Worm (Caenorhabditis elegans) whole organism, L4 larva: ENCODE data around the gene D2045.7.

ENCODE experiments used
- F10B5.3 ChIP-seq: sonication (generic microtip); optimal IDR thresholded peaks from 2 replicates; lab custom pipeline; 2016; ENCODE audit warnings: mild to moderate bottlenecking, missing genetic modification characterization, missing compliant biosample characterization
- F37D6.2 ChIP-seq: sonication (generic microtip); optimal IDR thresholded peaks from 2 replicates; lab custom pipeline; 2016; ENCODE audit warnings: mild to moderate bottlenecking, missing genetic modification characterization, missing compliant biosample characterization
- F44E2.7 ChIP-seq: fragments of 200-800 bp; sonication (Bioruptor generic); IDR thresholded peaks from 2 replicates; pipeline ENCODE4 v2.1.2; 2022; ENCODE audit warnings: missing genetic modification characterization, missing compliant biosample characterization
- T20F7.1 ChIP-seq: fragments of 200-800 bp; sonication (Bioruptor generic); optimal IDR thresholded peaks from 2 replicates; lab custom pipeline; 2018; ENCODE audit warnings: mild to moderate bottlenecking, missing genetic modification characterization, missing compliant biosample characterization
- Y48G9A.11 ChIP-seq: fragments of 200-800 bp; sonication (Bioruptor generic); IDR thresholded peaks from 2 replicates; pipeline ENCODE4 v1.3.6; 2022; ENCODE audit warnings: missing genetic modification reagents, missing genetic modification characterization, missing compliant biosample characterization
- Y5F2A.4 ChIP-seq: fragments of 200-800 bp; sonication (Bioruptor generic); optimal IDR thresholded peaks from 2 replicates; lab custom pipeline; 2018; ENCODE audit warnings: mild to moderate bottlenecking, missing genetic modification characterization, missing compliant biosample characterization
- ZK337.2 ChIP-seq: fragments of 200-800 bp; sonication (Bioruptor generic); IDR thresholded peaks from 2 replicates; pipeline ENCODE4 v1.3.6; 2022; ENCODE audit warnings: missing genetic modification reagents, missing genetic modification characterization, missing compliant biosample characterization
- ama-1 ChIP-seq: fragments of 150-350 bp; optimal IDR thresholded peaks from 2 replicates; lab custom pipeline; 2014; ENCODE audit warnings: inconsistent platforms, mixed read lengths
- arid-1 ChIP-seq: fragments of 200-800 bp; sonication (Bioruptor generic); conservative IDR thresholded peaks from 2 replicates; pipeline ENCODE4 v1.3.6; 2022; ENCODE audit warnings: missing genetic modification reagents, missing genetic modification characterization, missing compliant biosample characterization
- ceh-20 ChIP-seq: fragments of 200-800 bp; sonication (Bioruptor generic); IDR thresholded peaks from 2 replicates; pipeline ENCODE4 v1.3.6; 2022; ENCODE audit warnings: missing genetic modification reagents, missing genetic modification characterization, missing compliant biosample characterization
- ceh-62 ChIP-seq: sonication (generic microtip); optimal IDR thresholded peaks from 2 replicates; lab custom pipeline; 2017; ENCODE audit warnings: missing biosample characterization, missing genetic modification characterization
- ces-1 ChIP-seq: fragments of 150-350 bp; sonication (generic microtip); optimal IDR thresholded peaks from 4 replicates; lab custom pipeline; 2014; ENCODE audit warnings: missing biosample characterization, missing genetic modification reagents, missing genetic modification characterization
- daf-12 ChIP-seq: fragments of 150-350 bp; optimal IDR thresholded peaks from 2 replicates; lab custom pipeline; 2014; ENCODE audit warnings: missing biosample characterization, missing genetic modification reagents, missing genetic modification characterization
- daf-19 ChIP-seq: fragments of 200-800 bp; sonication (Bioruptor generic); conservative IDR thresholded peaks from 2 replicates; pipeline ENCODE4 v1.3.6; 2022; ENCODE audit warnings: missing genetic modification characterization, missing compliant biosample characterization
- daf-8 ChIP-seq: fragments of 200-800 bp; sonication (Bioruptor generic); IDR thresholded peaks from 2 replicates; pipeline ENCODE4 v1.3.6; 2022; ENCODE audit warnings: missing genetic modification characterization, missing compliant biosample characterization
- dmd-6 ChIP-seq: fragments of 200-800 bp; sonication (Bioruptor generic); IDR thresholded peaks from 2 replicates; pipeline ENCODE4 v1.3.6; 2022; ENCODE audit warnings: missing genetic modification reagents, missing genetic modification characterization, missing compliant biosample characterization
- dmd-9 ChIP-seq: fragments of 200-800 bp; sonication (Bioruptor generic); IDR thresholded peaks from 2 replicates; pipeline ENCODE4 v1.3.6; 2022; ENCODE audit warnings: missing genetic modification reagents, missing genetic modification characterization, missing compliant biosample characterization
- dve-1 ChIP-seq: sonication (generic microtip); optimal IDR thresholded peaks from 2 replicates; lab custom pipeline; 2017; ENCODE audit warnings: antibody characterized with exemption, mild to moderate bottlenecking, missing genetic modification characterization, missing compliant biosample characterization; ENCODE audit not compliant: insufficient read depth
- egl-43 ChIP-seq: fragments of 200-800 bp; sonication (Bioruptor generic); IDR thresholded peaks from 2 replicates; pipeline ENCODE4 v1.3.6; 2022; ENCODE audit warnings: missing genetic modification reagents, missing genetic modification characterization, missing compliant biosample characterization
- fkh-10 ChIP-seq: fragments of 150-350 bp; optimal IDR thresholded peaks from 2 replicates; lab custom pipeline; 2014; ENCODE audit warnings: missing biosample characterization, missing genetic modification reagents, missing genetic modification characterization
- hif-1 ChIP-seq, 2 experiments: sonication (generic microtip); optimal IDR thresholded peaks; 2 replicates each; lab custom pipeline; 2016 to 2017; ENCODE audit warnings: missing compliant biosample characterization in 2 of 2, missing genetic modification characterization in 2 of 2, missing genetic modification reagents in 2 of 2, missing genotype in 2 of 2, mild to moderate bottlenecking in 1 of 2
- jun-1 ChIP-seq: fragments of 150-350 bp; optimal IDR thresholded peaks from 2 replicates; lab custom pipeline; 2014; ENCODE audit warnings: missing biosample characterization, missing genetic modification reagents, missing genetic modification characterization
- lin-1 ChIP-seq: fragments of 200-800 bp; sonication (Bioruptor generic); IDR thresholded peaks from 2 replicates; pipeline ENCODE4 v1.3.6; 2022; ENCODE audit warnings: missing genetic modification reagents, missing genetic modification characterization, missing compliant biosample characterization
- lin-13 ChIP-seq: fragments of 150-350 bp; optimal IDR thresholded peaks from 2 replicates; lab custom pipeline; 2014; ENCODE audit warnings: missing biosample characterization, missing genetic modification reagents, missing genetic modification characterization
- lin-15B ChIP-seq: fragments of 150-350 bp; sonication (generic microtip); optimal IDR thresholded peaks from 3 replicates; lab custom pipeline; 2014; ENCODE audit warnings: missing biosample characterization, missing genetic modification characterization
- lin-29 ChIP-seq: fragments of 200-800 bp; sonication (Bioruptor generic); IDR thresholded peaks from 2 replicates; pipeline ENCODE4 v1.3.6; 2022; ENCODE audit warnings: missing genetic modification reagents, missing genetic modification characterization, missing compliant biosample characterization
- lir-3 ChIP-seq: sonication (generic microtip); optimal IDR thresholded peaks from 2 replicates; lab custom pipeline; 2016; ENCODE audit warnings: mild to moderate bottlenecking, missing genetic modification characterization, missing compliant biosample characterization
- madf-5 ChIP-seq, 2 experiments: fragments of 200-800 bp; sonication (Bioruptor generic); IDR thresholded peaks; 2 replicates each; pipeline ENCODE4 v1.3.6; 2022; ENCODE audit warnings: missing compliant biosample characterization in 2 of 2, missing genetic modification characterization in 2 of 2
- mdt-29 ChIP-seq: fragments of 200-800 bp; sonication (Bioruptor generic); IDR thresholded peaks from 2 replicates; pipeline ENCODE4 v1.3.6; 2022; ENCODE audit warnings: missing genetic modification reagents, missing genetic modification characterization, missing compliant biosample characterization
- mes-2 ChIP-seq: sonication (generic microtip); optimal IDR thresholded peaks from 2 replicates; lab custom pipeline; 2016; ENCODE audit warnings: missing genotype, mild to moderate bottlenecking, missing genetic modification characterization, missing compliant biosample characterization; ENCODE audit not compliant: poor library complexity, severe bottlenecking
- mxl-2 ChIP-seq: fragments of 200-800 bp; sonication (Bioruptor generic); conservative IDR thresholded peaks from 2 replicates; pipeline ENCODE4 v1.3.6; 2022; ENCODE audit warnings: missing genetic modification reagents, missing genetic modification characterization, missing compliant biosample characterization
- nhr-25 ChIP-seq: sonication (generic microtip); optimal IDR thresholded peaks from 2 replicates; lab custom pipeline; 2017; ENCODE audit warnings: missing genetic modification characterization, mild to moderate bottlenecking, missing compliant biosample characterization, antibody characterized with exemption, moderate library complexity, borderline replicate concordance; ENCODE audit not compliant: insufficient read depth
- nhr-28 ChIP-seq: fragments of 150-350 bp; optimal IDR thresholded peaks from 2 replicates; lab custom pipeline; 2014; ENCODE audit warnings: missing biosample characterization, missing genetic modification characterization
- nhr-42 ChIP-seq: fragments of 200-800 bp; sonication (Bioruptor generic); IDR thresholded peaks from 2 replicates; pipeline ENCODE4 v1.3.6; 2022; ENCODE audit warnings: missing genetic modification characterization, missing compliant biosample characterization
- nhr-77 ChIP-seq: fragments of 150-350 bp; optimal IDR thresholded peaks from 2 replicates; lab custom pipeline; 2014; ENCODE audit warnings: missing biosample characterization, missing genetic modification characterization
- php-3 ChIP-seq: fragments of 200-800 bp; sonication (Bioruptor generic); IDR thresholded peaks from 2 replicates; pipeline ENCODE4 v1.3.6; 2022; ENCODE audit warnings: missing genetic modification reagents, missing genetic modification characterization, missing compliant biosample characterization
- set-16 ChIP-seq: fragments of 200-800 bp; sonication (Bioruptor generic); IDR thresholded peaks from 2 replicates; pipeline ENCODE4 v1.3.6; 2022; ENCODE audit warnings: missing genetic modification reagents, missing genetic modification characterization, missing compliant biosample characterization
- skn-1 ChIP-seq: fragments of 150-350 bp; optimal IDR thresholded peaks from 2 replicates; lab custom pipeline; 2014; ENCODE audit warnings: missing biosample characterization, missing genetic modification characterization
- snpc-1.2 ChIP-seq: fragments of 200-800 bp; sonication (Bioruptor generic); IDR thresholded peaks from 2 replicates; pipeline ENCODE4 v1.3.6; 2022; ENCODE audit warnings: missing genetic modification reagents, missing genetic modification characterization, missing compliant biosample characterization
- snpc-4 ChIP-seq: fragments of 150-350 bp; optimal IDR thresholded peaks from 2 replicates; lab custom pipeline; 2014; ENCODE audit warnings: missing biosample characterization, missing genetic modification characterization
- tra-1 ChIP-seq: fragments of 200-800 bp; sonication (Bioruptor generic); IDR thresholded peaks from 2 replicates; pipeline ENCODE4 v1.3.6; 2022; ENCODE audit warnings: missing genetic modification reagents, missing genetic modification characterization, missing compliant biosample characterization
- unc-130 ChIP-seq: sonication (generic microtip); optimal IDR thresholded peaks from 2 replicates; lab custom pipeline; 2016; ENCODE audit warnings: missing genetic modification reagents, missing genetic modification characterization, missing compliant biosample characterization
- unc-39 ChIP-seq: sonication (generic microtip); optimal IDR thresholded peaks from 2 replicates; lab custom pipeline; 2017; ENCODE audit warnings: missing biosample characterization, missing genetic modification characterization
- vab-7 ChIP-seq: fragments of 200-800 bp; sonication (Bioruptor generic); IDR thresholded peaks from 2 replicates; pipeline ENCODE4 v1.3.6; 2022; ENCODE audit warnings: missing genetic modification reagents, missing genetic modification characterization, missing compliant biosample characterization
- zag-1 ChIP-seq: fragments of 150-350 bp; optimal IDR thresholded peaks from 2 replicates; lab custom pipeline; 2014; ENCODE audit warnings: missing biosample characterization, missing genetic modification characterization
- zfp-3 ChIP-seq: fragments of 200-800 bp; sonication (Bioruptor generic); conservative IDR thresholded peaks from 2 replicates; pipeline ENCODE4 v1.3.6; 2022; ENCODE audit warnings: missing genetic modification reagents, missing genetic modification characterization, missing compliant biosample characterization
- zip-11 ChIP-seq: fragments of 200-800 bp; sonication (Bioruptor generic); IDR thresholded peaks from 2 replicates; pipeline ENCODE4 v1.3.6; 2022; ENCODE audit warnings: missing genetic modification characterization, missing compliant biosample characterization
- ztf-7 ChIP-seq: fragments of 150-350 bp; optimal IDR thresholded peaks from 2 replicates; lab custom pipeline; 2014; ENCODE audit warnings: missing biosample characterization, missing genetic modification characterization

D2045.7 gene

ce11 chrIII:10460427-10461163 lies 18.7 kb upstream of the D2045.7 start, which contains the start of gene ecps-1 (continued):
- TF ChIP-seq Y48G9A.11 (peak; percentile 78), daf-12 (tag; lab: Kevin White, UChicago) (no peak), nhr-28 (tag; lab: Kevin White, UChicago) (peak; percentile 71), ceh-20 (GFP tag; lab: Robert Waterston, UW) (peak; percentile 70; the same call in 1 of the 2 replicates), nhr-77 (peak; percentile 84), zfp-3 (0 out of 2 replicates have a peak, but pooled peaks have one; percentile 66), ces-1 (GFP tag; lab: Kevin White, UChicago) (peak; percentile 7), mxl-2 (GFP tag; lab: Robert Waterston, UW) (no peak), madf-5 (GFP tag; IDR thresholded peaks at IDR 0.05; lab: Robert Waterston, UW) (no peak; a peak in 1 of 4 replicates), nhr-25 (tag; lab: Kevin White, UChicago) (peak; percentile 28), vab-7 (peak; percentile 82), lin-29 (GFP tag; lab: Robert Waterston, UW) (no peak), lin-1 (peak; percentile 34; the same call in 1 of the 2 replicates), nhr-42 (GFP tag; lab: Robert Waterston, UW) (peak; percentile 78), tra-1 (GFP tag; lab: Robert Waterston, UW) (peak; percentile 90), dmd-9 (GFP tag; lab: Robert Waterston, UW) (peak; percentile 86)

ce11 chrIII:10461164-10461546 lies 18.1 kb upstream of the D2045.7 start, which contains the start of gene atx-2:
Gene atx-2, plus strand, starts transcription at chrIII:10461389.
- TF ChIP-seq skn-1 (tag; lab: Kevin White, UChicago) (peak; percentile 40), ztf-7 (tag; lab: Kevin White, UChicago) (no peak), F10B5.3 (tag; lab: Kevin White, UChicago) (peak; percentile 65), hif-1 (tag; optimal IDR thresholded peaks at IDR 0.05; lab: Kevin White, UChicago) (peak in 1 of 2 experiments; percentile 79), daf-19 (GFP tag; lab: Robert Waterston, UW) (no peak), F44E2.7 (GFP tag; lab: Robert Waterston, UW) (peak; percentile 85), ceh-62 (no peak), egl-43 (peak; percentile 98), set-16 (GFP tag; lab: Robert Waterston, UW) (peak; percentile 84), lir-3 (peak; percentile 11), lin-15B (tag; lab: Kevin White, UChicago) (peak; percentile 72), ama-1 (lab: Kevin White, UChicago) (no peak), lin-13 (peak; percentile 83), jun-1 (tag; lab: Kevin White, UChicago) (peak; percentile 9), zag-1 (tag; lab: Kevin White, UChicago) (no peak), T20F7.1 (no peak), snpc-1.2 (GFP tag; lab: Robert Waterston, UW) (peak; percentile 77), daf-8 (GFP tag; lab: Robert Waterston, UW) (no peak), F37D6.2 (tag; lab: Kevin White, UChicago) (peak; percentile 66), php-3 (peak; percentile 91), snpc-4 (tag; lab: Kevin White, UChicago) (no peak), Y48G9A.11 (peak; percentile 85; the same call in 1 of the 2 replicates), madf-5 (GFP tag; IDR thresholded peaks at IDR 0.05; lab: Robert Waterston, UW) (peak; percentile 44 to 93; a peak in 2 of 4 replicates), dmd-6 (peak; percentile 87), mdt-29 (GFP tag; lab: Robert Waterston, UW) (peak; percentile 86), mes-2 (tag; lab: Kevin White, UChicago) (peak; percentile 97), zip-11 (0 out of 2 replicates have a peak, but pooled peaks have one; percentile 38), fkh-10 (GFP tag; lab: Kevin White, UChicago) (peak; percentile 31), unc-39 (no peak), arid-1 (GFP tag; lab: Robert Waterston, UW) (peak; percentile 97), unc-130 (peak; percentile 92), mxl-2 (GFP tag; lab: Robert Waterston, UW) (peak; percentile 41; the same call in 1 of the 2 replicates), lin-1 (peak; percentile 98), ZK337.2 (GFP tag; lab: Robert Waterston, UW) (peak; percentile 86), dve-1 (tag; lab: Kevin White, UChicago) (peak; percentile 82), Y5F2A.4 (peak; percentile 75)
